Fruit fly (Drosophila melanogaster): Measurements from ENCODE around the gene CG8064.

Gene CG8064

DNA sequence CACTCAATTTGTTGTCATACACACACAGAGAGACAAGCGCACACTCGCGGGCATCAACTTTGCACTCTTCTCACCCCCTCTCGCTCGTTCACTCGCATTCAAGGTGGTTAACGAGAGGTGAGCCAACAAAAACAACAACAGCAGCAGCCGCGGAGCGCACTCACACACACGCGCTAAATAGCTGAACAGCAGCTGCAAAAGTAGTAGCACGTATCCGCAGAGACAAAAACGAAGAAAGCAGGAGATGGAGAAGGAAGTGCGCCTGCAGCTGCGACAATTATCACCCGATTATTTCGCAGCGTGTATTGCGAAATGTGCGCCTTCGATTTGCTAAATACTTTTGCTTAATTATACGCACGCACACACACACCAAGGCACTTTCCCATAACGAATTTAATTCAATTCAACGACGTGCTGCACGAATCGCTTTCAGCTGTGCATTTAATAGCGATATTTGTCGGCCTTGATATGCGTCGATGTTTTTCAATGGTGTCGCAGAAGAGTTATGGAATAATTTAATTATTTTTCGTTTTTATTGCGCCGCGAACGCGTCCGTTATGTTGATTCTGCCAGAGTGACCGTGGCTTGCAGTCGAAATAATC is 14.9 kb downstream of the CG8064 start (continued):
- TF ChIP-seq MTF-1 (GFP tag; optimal IDR thresholded peaks at IDR 0.05; ENCODE audit: borderline replicate concordance): no peak
- TF ChIP-seq CG2875 (GFP tag; optimal IDR thresholded peaks at IDR 0.05): peak; percentile 3
- no peak for TF ChIP-seq sc (optimal IDR thresholded peaks at IDR 0.05)
- TF ChIP-seq sc (GFP tag; optimal IDR thresholded peaks at IDR 0.05): no peak
- TF ChIP-seq Trl (optimal IDR thresholded peaks at IDR 0.05): peak; percentile 41 to 53
- TF ChIP-seq Trl (GFP tag; optimal IDR thresholded peaks at IDR 0.05): no peak
- peak; percentile 80; the same call in 2 of the 3 replicates for TF ChIP-seq CG34422 (GFP tag; IDR thresholded peaks at IDR 0.05)
- TF ChIP-seq CG30020 (tag; optimal IDR thresholded peaks at IDR 0.05): no peak
- TF ChIP-seq kay (GFP tag; optimal IDR thresholded peaks at IDR 0.05): peak; percentile 83
- TF ChIP-seq luna (GFP tag; optimal IDR thresholded peaks at IDR 0.05): no peak
- no peak for TF ChIP-seq CG6254 (GFP tag; optimal IDR thresholded peaks at IDR 0.05)
- TF ChIP-seq CG33213 (GFP tag; optimal IDR thresholded peaks at IDR 0.05): peak; percentile 40
- TF ChIP-seq HmgZ (tag; optimal IDR thresholded peaks at IDR 0.05): peak; percentile 41
- TF ChIP-seq crol (GFP tag; IDR thresholded peaks at IDR 0.05): peak; percentile 96
- no peak for TF ChIP-seq CG14014 (GFP tag; IDR thresholded peaks at IDR 0.05)
- TF ChIP-seq pita (GFP tag; optimal IDR thresholded peaks at IDR 0.05): no peak
- TF ChIP-seq CG8089 (GFP tag; optimal IDR thresholded peaks at IDR 0.05): peak; percentile 38
- TF ChIP-seq fd3F (GFP tag; optimal IDR thresholded peaks at IDR 0.05): no peak
- peak; percentile 25 for TF ChIP-seq BtbVII (GFP tag; optimal IDR thresholded peaks at IDR 0.05)
- TF ChIP-seq Drgx (GFP tag; IDR thresholded peaks at IDR 0.05): peak; percentile 60
- TF ChIP-seq rib (GFP tag; IDR thresholded peaks at IDR 0.05): peak; percentile 84
- no peak for TF ChIP-seq Atf6 (GFP tag; IDR thresholded peaks at IDR 0.05)
- no peak for TF ChIP-seq emc (GFP tag; optimal IDR thresholded peaks at IDR 0.05)
- TF ChIP-seq Hr51 (GFP tag; optimal IDR thresholded peaks at IDR 0.05): peak in 1 of 2 experiments; percentile 32
- TF ChIP-seq odd (GFP tag; optimal IDR thresholded peaks at IDR 0.05): peak; percentile 25
- TF ChIP-seq CG14860 (GFP tag; IDR thresholded peaks at IDR 0.05; ENCODE audit: partially characterized antibody): peak; percentile 29; the same call in 1 of the 3 replicates
- peak; percentile 27 for TF ChIP-seq wek (GFP tag; optimal IDR thresholded peaks at IDR 0.05)
- TF ChIP-seq insv (GFP tag; optimal IDR thresholded peaks at IDR 0.05): no peak
- TF ChIP-seq Six4 (GFP tag; optimal IDR thresholded peaks at IDR 0.05): no peak
- peak; percentile 12 for TF ChIP-seq CG8478 (optimal IDR thresholded peaks at IDR 0.05)
- no peak for TF ChIP-seq CG3726 (GFP tag; IDR thresholded peaks at IDR 0.05)
- TF ChIP-seq bowl (GFP tag; IDR thresholded peaks at IDR 0.05): no peak; the same call in 1 of the 2 replicates
- TF ChIP-seq CG6654 (GFP tag; optimal IDR thresholded peaks at IDR 0.05): no peak
- no peak for TF ChIP-seq CTCF (GFP tag; optimal IDR thresholded peaks at IDR 0.05)
- TF ChIP-seq CG4617 (GFP tag; optimal IDR thresholded peaks at IDR 0.05; ENCODE audit: borderline replicate concordance): peak; percentile 46
- no peak; the same call in 1 of the 2 replicates for TF ChIP-seq MBD-R2 (GFP tag; IDR thresholded peaks at IDR 0.05)
- peak; percentile 72 for TF ChIP-seq Aef1 (GFP tag; IDR thresholded peaks at IDR 0.05)
- peak; percentile 40 for TF ChIP-seq CG11398 (GFP tag; optimal IDR thresholded peaks at IDR 0.05)
- TF ChIP-seq CG16815 (GFP tag; optimal IDR thresholded peaks at IDR 0.05): peak; percentile 6
- TF ChIP-seq CG10147 (GFP tag; optimal IDR thresholded peaks at IDR 0.05): no peak
- TF ChIP-seq CG11696 (GFP tag; IDR thresholded peaks at IDR 0.05): peak; percentile 98
- no peak for TF ChIP-seq Xrp1 (GFP tag; IDR thresholded peaks at IDR 0.05)
- TF ChIP-seq peb (GFP tag; IDR thresholded peaks at IDR 0.05): peak; percentile 20; the same call in 1 of the 2 replicates
- peak; percentile 31 for TF ChIP-seq run (tag; optimal IDR thresholded peaks at IDR 0.05)
- peak; percentile 59 for TF ChIP-seq CG10543 (GFP tag; optimal IDR thresholded peaks at IDR 0.05)
- TF ChIP-seq pan (optimal IDR thresholded peaks at IDR 0.05): no peak
- TF ChIP-seq pan (GFP tag; optimal IDR thresholded peaks at IDR 0.05 in 1 of 2, IDR thresholded peaks at IDR 0.05 in 1 of 2): peak in 1 of 2 experiments; percentile 17
- TF ChIP-seq pfk (GFP tag; optimal IDR thresholded peaks at IDR 0.05): no peak
- TF ChIP-seq CG6689 (GFP tag; IDR thresholded peaks at IDR 0.05): peak; percentile 41; the same call in 1 of the 2 replicates
- peak in 1 of 2 experiments; percentile 43 for TF ChIP-seq Hr78 (GFP tag; optimal IDR thresholded peaks at IDR 0.05)
- TF ChIP-seq Bteb2 (GFP tag; optimal IDR thresholded peaks at IDR 0.05): peak; percentile 17
- TF ChIP-seq Antp (GFP tag; optimal IDR thresholded peaks at IDR 0.05): no peak

All from whole organism, embryonic.